Fruit fly (Drosophila melanogaster) whole organism, wandering third instar larva: ENCODE results near the gene CG11756.

Experiments used
- Abd-B ChIP-seq: fragments of >200 bp; optimal IDR thresholded peaks from 2 replicates; lab custom pipeline; 2017; ENCODE audit warnings: missing biosample characterization, missing genetic modification characterization
- CG32264 ChIP-seq: fragments of 200-800 bp; sonication (Bioruptor generic); optimal IDR thresholded peaks from 2 replicates; lab custom pipeline; 2016; ENCODE audit warnings: missing biosample characterization, missing genetic modification characterization
- CG9705 ChIP-seq: fragments of 200-800 bp; sonication (Bioruptor generic); optimal IDR thresholded peaks from 2 replicates; lab custom pipeline; 2018; ENCODE audit warnings: missing biosample characterization, mild to moderate bottlenecking, missing genetic modification characterization
- CrebA ChIP-seq: fragments of 200-800 bp; sonication (Bioruptor generic); optimal IDR thresholded peaks from 2 replicates; lab custom pipeline; 2016; ENCODE audit warnings: missing biosample characterization, mild to moderate bottlenecking, missing genetic modification characterization, borderline replicate concordance
- Dfd ChIP-seq: fragments of >200 bp; optimal IDR thresholded peaks from 2 replicates; lab custom pipeline; 2017; ENCODE audit warnings: missing biosample characterization, missing genetic modification characterization
- Dif ChIP-seq: fragments of 200-275, 200-300 bp; sonication (Bioruptor generic); optimal IDR thresholded peaks from 2 replicates; lab custom pipeline; 2018; ENCODE audit warnings: missing biosample characterization, missing genetic modification characterization; ENCODE audit not compliant: partially characterized antibody
- GATAd ChIP-seq: sonication (Bioruptor generic); optimal IDR thresholded peaks from 2 replicates; lab custom pipeline; 2016; ENCODE audit warnings: missing biosample characterization, missing genetic modification characterization
- HLH106 ChIP-seq: fragments of 200-800 bp; optimal IDR thresholded peaks from 3 replicates; lab custom pipeline; 2019; ENCODE audit warnings: missing biosample characterization, mild to moderate bottlenecking, missing genetic modification characterization, moderate library complexity
- Hnf4 ChIP-seq: fragments of 200-800 bp; sonication (Bioruptor generic); optimal IDR thresholded peaks from 2 replicates; lab custom pipeline; 2016; ENCODE audit warnings: missing biosample characterization, mild to moderate bottlenecking, missing genetic modification characterization
- Hr78 ChIP-seq: fragments of >200 bp; optimal IDR thresholded peaks from 2 replicates; lab custom pipeline; 2017; ENCODE audit warnings: missing biosample characterization, missing genetic modification characterization
- Hr83 ChIP-seq: fragments of 200-300 bp; sonication (Bioruptor generic); optimal IDR thresholded peaks from 2 replicates; lab custom pipeline; 2016; ENCODE audit warnings: missing biosample characterization, mild to moderate bottlenecking, missing genetic modification characterization, moderate library complexity; ENCODE audit not compliant: poor library complexity, severe bottlenecking
- Jra ChIP-seq: sonication (Bioruptor generic); optimal IDR thresholded peaks from 2 replicates; lab custom pipeline; 2016; ENCODE audit warnings: missing biosample characterization, missing genetic modification characterization
- Mio ChIP-seq: sonication (Bioruptor generic); optimal IDR thresholded peaks from 2 replicates; lab custom pipeline; 2016; ENCODE audit warnings: missing biosample characterization, missing genetic modification characterization
- Myc ChIP-seq: fragments of >200 bp; optimal IDR thresholded peaks from 2 replicates; lab custom pipeline; 2017
- N ChIP-seq: fragments of >200 bp; optimal IDR thresholded peaks from 2 replicates; lab custom pipeline; 2018; ENCODE audit warnings: missing biosample characterization, missing external identifiers, missing genetic modification characterization
- OdsH ChIP-seq: fragments of 200-800 bp; sonication (Bioruptor generic); optimal IDR thresholded peaks from 2 replicates; lab custom pipeline; 2016; ENCODE audit warnings: missing biosample characterization, mild to moderate bottlenecking, missing genetic modification characterization
- Rel ChIP-seq, 2 experiments: fragments of 200-800 bp; sonication (Bioruptor generic) in 1 of 2; optimal IDR thresholded peaks; 2 replicates in 1 of 2; 3 replicates in 1 of 2; lab custom pipeline; 2016 to 2019; ENCODE audit warnings: mild to moderate bottlenecking in 2 of 2, missing biosample characterization in 2 of 2, missing genetic modification characterization in 2 of 2, moderate library complexity in 1 of 2
- Sp1 ChIP-seq: fragments of 200-800 bp; sonication (Bioruptor generic); optimal IDR thresholded peaks from 3 replicates; lab custom pipeline; 2019; ENCODE audit warnings: missing biosample characterization, mild to moderate bottlenecking, missing genetic modification characterization, moderate library complexity
- Vsx2 ChIP-seq: fragments of 200-300, 225-300 bp; sonication (Bioruptor generic); optimal IDR thresholded peaks from 2 replicates; lab custom pipeline; 2018; ENCODE audit warnings: missing biosample characterization, missing genetic modification characterization; ENCODE audit not compliant: partially characterized antibody
- br ChIP-seq: fragments of 200-800 bp; sonication (Bioruptor generic); optimal IDR thresholded peaks from 2 replicates; lab custom pipeline; 2016; ENCODE audit warnings: missing biosample characterization, missing genetic modification characterization
- brk ChIP-seq: fragments of 200-800 bp; sonication (Bioruptor generic); optimal IDR thresholded peaks from 2 replicates; lab custom pipeline; 2016; ENCODE audit warnings: missing biosample characterization, mild to moderate bottlenecking, missing genetic modification characterization
- dl ChIP-seq, 2 experiments: fragments of 175-275, 200-275 bp in 1 of 2; fragments of 200-275 bp in 1 of 2; sonication (Bioruptor generic); optimal IDR thresholded peaks; lab custom pipeline; 2018; ENCODE audit warnings: mild to moderate bottlenecking in 2 of 2, missing biosample characterization in 2 of 2, missing genetic modification characterization in 2 of 2, moderate library complexity in 2 of 2; ENCODE audit not compliant: partially characterized antibody in 2 of 2, insufficient read depth in 1 of 2
- dmrt93B ChIP-seq: fragments of 200-800 bp; sonication (Bioruptor generic); optimal IDR thresholded peaks from 2 replicates; lab custom pipeline; 2018; ENCODE audit warnings: missing biosample characterization, mild to moderate bottlenecking, missing genetic modification characterization
- dsf ChIP-seq: sonication (Bioruptor generic); optimal IDR thresholded peaks from 2 replicates; lab custom pipeline; 2016; ENCODE audit warnings: missing biosample characterization, missing genetic modification characterization, borderline replicate concordance
- ey ChIP-seq: fragments of 200-800 bp; sonication (Bioruptor generic); optimal IDR thresholded peaks from 2 replicates; lab custom pipeline; 2016; ENCODE audit warnings: missing biosample characterization, missing genetic modification characterization
- foxo ChIP-seq, 2 experiments: fragments of 200-800 bp; sonication (Bioruptor generic); optimal IDR thresholded peaks; 2 replicates in 1 of 2; 3 replicates in 1 of 2; lab custom pipeline; 2016 to 2017; ENCODE audit warnings: missing biosample characterization in 2 of 2, missing genetic modification characterization in 2 of 2
- fru ChIP-seq: fragments of 200-800 bp; sonication (Bioruptor generic); optimal IDR thresholded peaks from 3 replicates; lab custom pipeline; 2016; ENCODE audit warnings: missing biosample characterization, mild to moderate bottlenecking, missing genetic modification characterization
- h ChIP-seq: fragments of 200-800 bp; sonication (Bioruptor generic); optimal IDR thresholded peaks from 3 replicates; lab custom pipeline; 2016; ENCODE audit warnings: missing biosample characterization, mild to moderate bottlenecking, missing genetic modification characterization
- jim ChIP-seq: fragments of 175-275, 200-325 bp; sonication (Bioruptor generic); optimal IDR thresholded peaks from 2 replicates; lab custom pipeline; 2016; ENCODE audit warnings: missing biosample characterization, mild to moderate bottlenecking, missing genetic modification characterization
- lola ChIP-seq: fragments of >200 bp; optimal IDR thresholded peaks from 2 replicates; lab custom pipeline; 2017; ENCODE audit warnings: missing biosample characterization, missing genetic modification characterization
- pan ChIP-seq: fragments of >200 bp; optimal IDR thresholded peaks from 2 replicates; lab custom pipeline; 2017
- psq ChIP-seq: fragments of 200-800 bp; sonication (Bioruptor generic); optimal IDR thresholded peaks from 3 replicates; lab custom pipeline; 2017; ENCODE audit warnings: missing biosample characterization, mild to moderate bottlenecking, missing genetic modification characterization, moderate library complexity
- rgr ChIP-seq: fragments of 200-800 bp; sonication (Bioruptor generic); optimal IDR thresholded peaks from 3 replicates; lab custom pipeline; 2016; ENCODE audit warnings: missing biosample characterization, mild to moderate bottlenecking, missing genetic modification characterization
- sage ChIP-seq: fragments of 200-800 bp; sonication (Bioruptor generic); optimal IDR thresholded peaks from 2 replicates; lab custom pipeline; 2016; ENCODE audit warnings: missing biosample characterization, mild to moderate bottlenecking, missing genetic modification characterization
- sv ChIP-seq: fragments of 200-800 bp; sonication (Bioruptor generic); optimal IDR thresholded peaks from 3 replicates; lab custom pipeline; 2016; ENCODE audit warnings: missing biosample characterization, missing genetic modification characterization
- tai ChIP-seq: sonication (Bioruptor generic); optimal IDR thresholded peaks from 2 replicates; lab custom pipeline; 2016; ENCODE audit warnings: missing biosample characterization, missing genetic modification characterization
- usp ChIP-seq: fragments of >200 bp; optimal IDR thresholded peaks from 2 replicates; lab custom pipeline; 2017; ENCODE audit warnings: missing biosample characterization, missing genetic modification characterization
- woc ChIP-seq: sonication (Bioruptor generic); optimal IDR thresholded peaks from 2 replicates; lab custom pipeline; 2016; ENCODE audit warnings: missing biosample characterization, mild to moderate bottlenecking, missing genetic modification characterization

CG11756 gene

dm6 chrX:11338047-11338747 is 9.7 kb upstream of the CG11756 start:
- TF ChIP-seq ey (GFP tag; lab: Kevin White, UChicago), result peak; percentile 53
- no peak for TF ChIP-seq Mio
- TF ChIP-seq N, result no peak
- no peak for TF ChIP-seq Hnf4 (GFP tag; lab: Kevin White, UChicago)
- no peak for TF ChIP-seq dmrt93B (GFP tag; lab: Kevin White, UChicago)
- TF ChIP-seq Sp1 (GFP tag; lab: Kevin White, UChicago), result peak; percentile 76
- peak; percentile 63 for TF ChIP-seq OdsH
- TF ChIP-seq Dfd (GFP tag; lab: Kevin White, UChicago), result no peak
- TF ChIP-seq dl (GFP tag; optimal IDR thresholded peaks at IDR 0.05; lab: Kevin White, UChicago; ENCODE audit: insufficient read depth in 1 of 2, partially characterized antibody in 2 of 2), result no peak
- peak; percentile 14 for TF ChIP-seq CG9705
- TF ChIP-seq Dif (GFP tag; lab: Kevin White, UChicago), result no peak
- no peak for TF ChIP-seq dsf (GFP tag; lab: Kevin White, UChicago)
- TF ChIP-seq rgr (GFP tag; lab: Kevin White, UChicago), result no peak
- no peak for TF ChIP-seq usp (GFP tag; lab: Kevin White, UChicago)
- TF ChIP-seq GATAd, result no peak
- TF ChIP-seq brk (GFP tag; lab: Kevin White, UChicago), result no peak
- peak in 1 of 2 experiments; percentile 85 for TF ChIP-seq foxo (GFP tag; optimal IDR thresholded peaks at IDR 0.05; lab: Kevin White, UChicago)
- TF ChIP-seq Hr83 (GFP tag; lab: Kevin White, UChicago), result no peak
- no peak for TF ChIP-seq Jra (GFP tag; lab: Kevin White, UChicago)
- TF ChIP-seq tai, result no peak
- no peak for TF ChIP-seq CrebA
- TF ChIP-seq sv, result peak; percentile 56
- TF ChIP-seq br (GFP tag; lab: Kevin White, UChicago), result peak; percentile 55
- TF ChIP-seq psq (GFP tag; lab: Kevin White, UChicago), result peak; percentile 48
- TF ChIP-seq woc (GFP tag; lab: Kevin White, UChicago), result peak; percentile 54
- TF ChIP-seq CG32264, result peak; percentile 41
- no peak for TF ChIP-seq sage
- peak; percentile 53 for TF ChIP-seq HLH106 (tag; lab: Kevin White, UChicago)
- no peak for TF ChIP-seq lola (GFP tag; lab: Kevin White, UChicago)
- TF ChIP-seq Myc (lab: Kevin White, UChicago), result no peak
- TF ChIP-seq Abd-B (GFP tag; lab: Kevin White, UChicago), result no peak
- peak; percentile 6 for TF ChIP-seq h
- TF ChIP-seq Vsx2 (GFP tag; lab: Kevin White, UChicago), result no peak
- TF ChIP-seq Rel (GFP tag; optimal IDR thresholded peaks at IDR 0.05; lab: Kevin White, UChicago), result no peak
- no peak for TF ChIP-seq Rel (tag; optimal IDR thresholded peaks at IDR 0.05; lab: Kevin White, UChicago)
- TF ChIP-seq jim, result no peak
- TF ChIP-seq pan (lab: Kevin White, UChicago), result no peak
- peak; percentile 85 for TF ChIP-seq fru (GFP tag; lab: Kevin White, UChicago)
- TF ChIP-seq Hr78 (GFP tag; lab: Kevin White, UChicago), result no peak

dm6 chrX:11338973-11339867 is 8.7 kb upstream of the CG11756 start:
- peak; percentile 91 for TF ChIP-seq Myc (lab: Kevin White, UChicago)
- peak; percentile 50 for TF ChIP-seq ey (GFP tag; lab: Kevin White, UChicago)
- TF ChIP-seq foxo (GFP tag; optimal IDR thresholded peaks at IDR 0.05; lab: Kevin White, UChicago), result peak in 1 of 2 experiments; percentile 65
- TF ChIP-seq Dif (GFP tag; lab: Kevin White, UChicago), result no peak
- TF ChIP-seq brk (GFP tag; lab: Kevin White, UChicago), result no peak
- TF ChIP-seq Abd-B (GFP tag; lab: Kevin White, UChicago), result no peak
- no peak for TF ChIP-seq sage
- TF ChIP-seq CG9705, result no peak
- TF ChIP-seq jim, result no peak
- TF ChIP-seq pan (lab: Kevin White, UChicago), result no peak
- no peak for TF ChIP-seq Hr78 (GFP tag; lab: Kevin White, UChicago)
- no peak for TF ChIP-seq N
- TF ChIP-seq Dfd (GFP tag; lab: Kevin White, UChicago), result no peak
- TF ChIP-seq Jra (GFP tag; lab: Kevin White, UChicago), result peak; percentile 52
- TF ChIP-seq woc (GFP tag; lab: Kevin White, UChicago), result peak; percentile 74
- no peak for TF ChIP-seq Vsx2 (GFP tag; lab: Kevin White, UChicago)
- peak; percentile 9 for TF ChIP-seq OdsH
- peak; percentile 78 for TF ChIP-seq h
- peak; percentile 95 for TF ChIP-seq psq (GFP tag; lab: Kevin White, UChicago)
- TF ChIP-seq GATAd, result peak; percentile 20
- no peak for TF ChIP-seq sv
- peak; percentile 38 for TF ChIP-seq fru (GFP tag; lab: Kevin White, UChicago)
- TF ChIP-seq dmrt93B (GFP tag; lab: Kevin White, UChicago), result no peak
- TF ChIP-seq Mio, result no peak
- TF ChIP-seq Sp1 (GFP tag; lab: Kevin White, UChicago), result peak; percentile 3
- peak; percentile 52 for TF ChIP-seq rgr (GFP tag; lab: Kevin White, UChicago)
- peak; percentile 20 for TF ChIP-seq br (GFP tag; lab: Kevin White, UChicago)
- TF ChIP-seq Rel (GFP tag; optimal IDR thresholded peaks at IDR 0.05; lab: Kevin White, UChicago), result no peak
- peak; percentile 4 for TF ChIP-seq Rel (tag; optimal IDR thresholded peaks at IDR 0.05; lab: Kevin White, UChicago)
- no peak for TF ChIP-seq usp (GFP tag; lab: Kevin White, UChicago)
- peak; percentile 53 for TF ChIP-seq HLH106 (tag; lab: Kevin White, UChicago)
- TF ChIP-seq dl (GFP tag; optimal IDR thresholded peaks at IDR 0.05; lab: Kevin White, UChicago; ENCODE audit: insufficient read depth in 1 of 2, partially characterized antibody in 2 of 2), result no peak
- peak; percentile 22 for TF ChIP-seq Hr83 (GFP tag; lab: Kevin White, UChicago)
